Worm (Caenorhabditis elegans): Measurements from ENCODE around the gene C15H9.5.

ce11 chrX:6129277-6129676, 36.2 kb downstream of the C15H9.5 start:
- TF ChIP-seq nhr-10 (tag; optimal IDR thresholded peaks at IDR 0.05) (no peak), aly-2 (tag; optimal IDR thresholded peaks at IDR 0.05) (no peak), egl-27 (tag; optimal IDR thresholded peaks at IDR 0.05) (no peak), unc-62 (GFP tag; optimal IDR thresholded peaks at IDR 0.05) (no peak), skn-1 (tag; optimal IDR thresholded peaks at IDR 0.05) (no peak), ama-1 (optimal IDR thresholded peaks at IDR 0.05) (no peak), nhr-11 (tag; optimal IDR thresholded peaks at IDR 0.05) (no peak), blmp-1 (tag; optimal IDR thresholded peaks at IDR 0.05; ENCODE audit: insufficient read depth) (no peak), R02D3.7 (tag; optimal IDR thresholded peaks at IDR 0.05) (no peak), unc-55 (GFP tag; optimal IDR thresholded peaks at IDR 0.05) (no peak), ceh-82 (tag; optimal IDR thresholded peaks at IDR 0.05) (no peak), snpc-4 (tag; optimal IDR thresholded peaks at IDR 0.05) (no peak), ztf-11 (tag; optimal IDR thresholded peaks at IDR 0.05) (no peak), lin-11 (tag; optimal IDR thresholded peaks at IDR 0.05) (no peak)
